Worm (Caenorhabditis elegans): Measurements from ENCODE around the gene immp-2.
A peak's percentile ranks its signal among the peaks of the same experiment; 100 is the strongest.

The immp-2 gene

DNA sequence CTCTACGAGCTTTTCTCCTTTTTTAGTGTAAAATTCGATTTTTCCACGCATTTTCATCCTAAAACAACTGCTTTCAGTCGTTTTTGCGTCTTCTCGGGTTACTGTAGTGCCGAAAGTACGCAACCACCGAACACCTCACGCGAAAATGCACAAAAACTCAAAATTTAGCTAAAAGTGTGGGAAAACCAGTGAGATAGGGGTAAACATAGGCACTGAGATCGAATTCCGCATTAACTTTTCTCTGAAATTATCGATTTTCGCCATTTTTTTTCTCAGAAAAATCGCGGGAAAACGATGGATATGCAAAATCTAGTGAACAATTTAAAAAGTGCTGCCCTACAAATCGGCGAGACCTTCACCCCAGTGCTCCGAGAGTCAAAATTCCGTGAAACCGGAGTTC is 4.6 kb upstream of the immp-2 start, which contains the start of gene atg-3:
atg-3 (plus strand) TSS at position 301 of the 400 bp plus-strand sequence.
- TF ChIP-seq die-1 (tag; optimal IDR thresholded peaks at IDR 0.05) = no peak
- TF ChIP-seq F33H1.4 (GFP tag; IDR thresholded peaks at IDR 0.05) = no peak
- no peak for TF ChIP-seq sptf-2 (GFP tag; optimal IDR thresholded peaks at IDR 0.05)
- TF ChIP-seq F52B5.7 (tag; optimal IDR thresholded peaks at IDR 0.05) = no peak
- peak; percentile 21 for TF ChIP-seq lsl-1 (GFP tag; optimal IDR thresholded peaks at IDR 0.05)
- no peak for TF ChIP-seq T07F8.4 (tag; optimal IDR thresholded peaks at IDR 0.05)
- TF ChIP-seq dox-1 (GFP tag; IDR thresholded peaks at IDR 0.05) = no peak
- no peak for TF ChIP-seq F49E8.2 (tag; optimal IDR thresholded peaks at IDR 0.05; ENCODE audit: insufficient read depth)
- no peak for TF ChIP-seq ceh-40 (GFP tag; IDR thresholded peaks at IDR 0.05)

DNA sequence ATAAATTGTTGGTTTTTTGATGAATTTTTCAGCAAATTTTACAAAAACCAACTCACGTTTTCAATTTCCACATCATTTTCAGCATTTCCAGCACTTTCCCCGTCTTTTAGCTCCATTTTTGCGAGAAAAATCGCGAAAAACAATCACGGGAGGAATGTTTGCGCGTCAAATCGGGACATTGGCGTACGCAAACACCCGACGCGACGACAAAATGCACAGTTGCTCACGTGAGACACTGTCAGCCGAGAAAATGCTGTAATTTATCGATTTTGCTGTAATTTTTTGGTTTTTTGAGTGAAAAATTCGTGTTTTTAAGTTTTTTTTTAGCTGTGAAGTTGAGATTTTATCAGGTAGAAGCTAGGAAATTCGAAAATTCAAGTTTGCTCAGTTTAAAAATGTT is 3.9 kb upstream of the immp-2 start, which contains the start of gene Y55F3AM.9:
Y55F3AM.9 (minus strand) TSS at position 189 of the 400 bp plus-strand sequence.
- TF ChIP-seq pbrm-1 (GFP tag; IDR thresholded peaks at IDR 0.05) (no peak), snpc-3.4 (tag; optimal IDR thresholded peaks at IDR 0.05) (no peak), F55B11.4 (tag; optimal IDR thresholded peaks at IDR 0.05; ENCODE audit: borderline replicate concordance, insufficient read depth) (no peak), nfya-1 (tag; optimal IDR thresholded peaks at IDR 0.05; ENCODE audit: borderline replicate concordance, insufficient read depth) (no peak), Y79H2A.3 (GFP tag; conservative IDR thresholded peaks at IDR 0.05) (no peak), ceh-40 (GFP tag; IDR thresholded peaks at IDR 0.05) (no peak), B0035.1 (tag; optimal IDR thresholded peaks at IDR 0.05) (no peak), hsf-1 (GFP tag; IDR thresholded peaks at IDR 0.05) (no peak), Y53F4B.3 (GFP tag; IDR thresholded peaks at IDR 0.05) (no peak), Y56A3A.18 (GFP tag; IDR thresholded peaks at IDR 0.05) (no peak), ztf-26 (tag; optimal IDR thresholded peaks at IDR 0.05) (no peak), ceh-91 (GFP tag; IDR thresholded peaks at IDR 0.05) (no peak), rec-8 (tag; optimal IDR thresholded peaks at IDR 0.05) (no peak), C06A6.2 (GFP tag; conservative IDR thresholded peaks at IDR 0.05) (no peak), gei-17 (GFP tag; optimal IDR thresholded peaks at IDR 0.05) (no peak), somi-1 (GFP tag; optimal IDR thresholded peaks at IDR 0.05) (no peak), K12H6.12 (tag; optimal IDR thresholded peaks at IDR 0.05) (peak; percentile 27), lir-1 (GFP tag; conservative IDR thresholded peaks at IDR 0.05) (no peak), F37B4.10 (GFP tag; IDR thresholded peaks at IDR 0.05) (no peak), F23B12.7 (tag; optimal IDR thresholded peaks at IDR 0.05; ENCODE audit: insufficient read depth) (no peak), D2030.7 (GFP tag; IDR thresholded peaks at IDR 0.05) (no peak), egrh-3 (GFP tag; IDR thresholded peaks at IDR 0.05) (no peak), die-1 (tag; optimal IDR thresholded peaks at IDR 0.05) (no peak), nfyb-1 (GFP tag; IDR thresholded peaks at IDR 0.05) (0 out of 2 replicates have a peak, but pooled peaks have one; percentile 17), lsl-1 (GFP tag; optimal IDR thresholded peaks at IDR 0.05) (peak; percentile 41), mes-4 (tag; optimal IDR thresholded peaks at IDR 0.05) (no peak), F39B2.1 (GFP tag; IDR thresholded peaks at IDR 0.05) (no peak), mcd-1 (GFP tag; IDR thresholded peaks at IDR 0.05) (peak; percentile 68), chd-7 (tag; optimal IDR thresholded peaks at IDR 0.05) (no peak), Y53G8AR.9 (GFP tag; conservative IDR thresholded peaks at IDR 0.05) (no peak), lin-54 (GFP tag; optimal IDR thresholded peaks at IDR 0.05) (peak; percentile 7), F49E8.2 (tag; optimal IDR thresholded peaks at IDR 0.05; ENCODE audit: insufficient read depth) (no peak), F52B5.7 (tag; optimal IDR thresholded peaks at IDR 0.05) (no peak), madf-3 (GFP tag; IDR thresholded peaks at IDR 0.05) (no peak), snpc-1.3 (tag; optimal IDR thresholded peaks at IDR 0.05; ENCODE audit: insufficient read depth) (no peak), nhr-179 (tag; optimal IDR thresholded peaks at IDR 0.05) (no peak), rcor-1 (GFP tag; IDR thresholded peaks at IDR 0.05) (no peak), B0336.3 (GFP tag; IDR thresholded peaks at IDR 0.05) (no peak), attf-5 (GFP tag; optimal IDR thresholded peaks at IDR 0.05) (peak; percentile 48), dpl-1 (GFP tag; optimal IDR thresholded peaks at IDR 0.05) (no peak), nhr-80 (tag; optimal IDR thresholded peaks at IDR 0.05) (no peak), F57A8.1 (GFP tag; optimal IDR thresholded peaks at IDR 0.05) (no peak)
